Worm (Caenorhabditis elegans) whole organism, mixed stage, embryonic: ENCODE results near the gene ZC239.14.

Source experiments
- M03D4.4 ChIP-seq: sonication (generic microtip); optimal IDR thresholded peaks from 2 replicates; lab custom pipeline; 2017; ENCODE audit warnings: mild to moderate bottlenecking, missing genetic modification characterization, missing compliant biosample characterization
- bed-3 ChIP-seq: fragments of 200-800 bp; sonication (Bioruptor generic); optimal IDR thresholded peaks from 3 replicates; lab custom pipeline; 2018; ENCODE audit warnings: mild to moderate bottlenecking, missing genetic modification characterization, moderate library complexity, missing compliant biosample characterization
- blmp-1 ChIP-seq: fragments of 150-350 bp; optimal IDR thresholded peaks from 2 replicates; lab custom pipeline; 2014; ENCODE audit warnings: missing biosample characterization, missing genetic modification characterization
- ceh-39 ChIP-seq: fragments of 150-350 bp; optimal IDR thresholded peaks from 2 replicates; lab custom pipeline; 2014; ENCODE audit warnings: missing biosample characterization, missing genetic modification characterization
- ceh-43 ChIP-seq: fragments of 200-800 bp; sonication (Bioruptor generic); optimal IDR thresholded peaks from 2 replicates; lab custom pipeline; 2018; ENCODE audit warnings: mild to moderate bottlenecking, missing genetic modification characterization, moderate library complexity, missing compliant biosample characterization
- ceh-83 ChIP-seq: fragments of 200-800 bp; sonication (Bioruptor generic); optimal IDR thresholded peaks from 2 replicates; lab custom pipeline; 2018; ENCODE audit warnings: mild to moderate bottlenecking, missing genetic modification characterization, missing compliant biosample characterization
- ces-1 ChIP-seq: fragments of 150-350 bp; optimal IDR thresholded peaks from 2 replicates; lab custom pipeline; 2014; ENCODE audit warnings: missing biosample characterization, missing genetic modification reagents, missing genetic modification characterization
- drap-1 ChIP-seq: fragments of 200-800 bp; sonication (Bioruptor generic); optimal IDR thresholded peaks from 3 replicates; lab custom pipeline; 2018; ENCODE audit warnings: mild to moderate bottlenecking, missing genetic modification characterization, missing compliant biosample characterization
- elt-1 ChIP-seq: sonication (generic microtip); optimal IDR thresholded peaks from 2 replicates; lab custom pipeline; 2017; ENCODE audit warnings: missing genetic modification characterization, mild to moderate bottlenecking, missing compliant biosample characterization, antibody characterized with exemption, moderate library complexity, borderline replicate concordance; ENCODE audit not compliant: insufficient read depth
- elt-3 ChIP-seq: fragments of 150-350 bp; optimal IDR thresholded peaks from 2 replicates; lab custom pipeline; 2014; ENCODE audit warnings: missing biosample characterization, missing genetic modification characterization
- flh-1 ChIP-seq: fragments of 200-800 bp; sonication (Bioruptor generic); optimal IDR thresholded peaks from 2 replicates; lab custom pipeline; 2018; ENCODE audit warnings: mild to moderate bottlenecking, missing genetic modification characterization, moderate library complexity, missing compliant biosample characterization
- ham-2 ChIP-seq: fragments of 200-800 bp; sonication (Bioruptor generic); optimal IDR thresholded peaks from 2 replicates; lab custom pipeline; 2018; ENCODE audit warnings: mild to moderate bottlenecking, missing genetic modification characterization, missing compliant biosample characterization
- hlh-1 ChIP-seq: fragments of 150-350 bp; optimal IDR thresholded peaks from 2 replicates; lab custom pipeline; 2014; ENCODE audit warnings: missing biosample characterization, missing genetic modification reagents, missing genetic modification characterization
- lin-13 ChIP-seq: fragments of 150-350 bp; optimal IDR thresholded peaks from 2 replicates; lab custom pipeline; 2014; ENCODE audit warnings: missing biosample characterization, missing genetic modification characterization
- lin-32 ChIP-seq: fragments of 200-800 bp; sonication (Bioruptor generic); optimal IDR thresholded peaks from 2 replicates; lab custom pipeline; 2018; ENCODE audit warnings: mild to moderate bottlenecking, missing genetic modification characterization, missing compliant biosample characterization
- lsy-2 ChIP-seq: fragments of 150-350 bp; optimal IDR thresholded peaks from 2 replicates; lab custom pipeline; 2014; ENCODE audit warnings: missing biosample characterization, missing genetic modification characterization
- mab-5 ChIP-seq: fragments of 150-350 bp; optimal IDR thresholded peaks from 2 replicates; lab custom pipeline; 2014; ENCODE audit warnings: missing biosample characterization, missing genetic modification characterization
- mep-1 ChIP-seq: fragments of 150-350 bp; optimal IDR thresholded peaks from 2 replicates; lab custom pipeline; 2017; ENCODE audit warnings: missing biosample characterization, missing genetic modification reagents, missing genetic modification characterization, inconsistent platforms
- mls-2 ChIP-seq: sonication (generic microtip); optimal IDR thresholded peaks from 2 replicates; lab custom pipeline; 2016; ENCODE audit warnings: mild to moderate bottlenecking, missing genetic modification characterization, moderate library complexity, missing compliant biosample characterization
- nhr-12 ChIP-seq: fragments of 150-350 bp; optimal IDR thresholded peaks from 2 replicates; lab custom pipeline; 2014; ENCODE audit warnings: missing biosample characterization, missing genetic modification characterization
- nhr-2 ChIP-seq: fragments of 150-350 bp; optimal IDR thresholded peaks from 2 replicates; lab custom pipeline; 2014; ENCODE audit warnings: missing biosample characterization, missing genetic modification characterization
- nhr-237 ChIP-seq: fragments of 150-350 bp; optimal IDR thresholded peaks from 2 replicates; lab custom pipeline; 2014; ENCODE audit warnings: missing biosample characterization, missing genetic modification characterization
- nhr-28 ChIP-seq: fragments of 150-350 bp; optimal IDR thresholded peaks from 2 replicates; lab custom pipeline; 2014; ENCODE audit warnings: missing biosample characterization, missing genetic modification characterization
- nhr-76 ChIP-seq: sonication (generic microtip); optimal IDR thresholded peaks from 2 replicates; lab custom pipeline; 2017; ENCODE audit warnings: missing biosample characterization, missing genetic modification characterization
- pha-4 ChIP-seq: fragments of 150-350 bp; optimal IDR thresholded peaks from 2 replicates; lab custom pipeline; 2018; ENCODE audit warnings: missing biosample characterization, missing genetic modification reagents, missing genetic modification characterization
- snpc-4 ChIP-seq: fragments of 150-350 bp; optimal IDR thresholded peaks from 2 replicates; lab custom pipeline; 2014; ENCODE audit warnings: missing biosample characterization, missing genetic modification characterization
- sptf-1 ChIP-seq: sonication (generic microtip); optimal IDR thresholded peaks from 2 replicates; lab custom pipeline; 2017; ENCODE audit warnings: mild to moderate bottlenecking, missing genetic modification characterization, moderate library complexity, missing compliant biosample characterization
- tbx-8 ChIP-seq: fragments of 200-800 bp; sonication (Bioruptor generic); optimal IDR thresholded peaks from 2 replicates; lab custom pipeline; 2018; ENCODE audit warnings: mild to moderate bottlenecking, missing genetic modification characterization, moderate library complexity, missing compliant biosample characterization
- unc-39 ChIP-seq: fragments of 150-350 bp; optimal IDR thresholded peaks from 2 replicates; lab custom pipeline; 2014; ENCODE audit warnings: missing biosample characterization, missing genetic modification characterization
- unc-62 ChIP-seq: fragments of 150-350 bp; optimal IDR thresholded peaks from 2 replicates; lab custom pipeline; 2014; ENCODE audit warnings: missing biosample characterization, missing genetic modification reagents, missing genetic modification characterization
- zip-8 ChIP-seq: fragments of 150-350 bp; optimal IDR thresholded peaks from 2 replicates; lab custom pipeline; 2014; ENCODE audit warnings: missing biosample characterization, missing genetic modification characterization

ZC239.14 gene

ce11 chrII:3234725-3235124 lies 12.9 kb upstream of the ZC239.14 start, which contains the start of gene C17F4.8:
C17F4.8 (minus strand) TSS chrII:3234825.
- TF ChIP-seq lin-13 (no peak), blmp-1 (no peak), mls-2 (tag; lab: Kevin White, UChicago) (no peak), hlh-1 (no peak), lin-32 (GFP tag; lab: Kevin White, UChicago) (no peak), ham-2 (GFP tag; lab: Kevin White, UChicago) (no peak), sptf-1 (tag; lab: Kevin White, UChicago) (no peak), nhr-28 (tag; lab: Kevin White, UChicago) (no peak), mab-5 (tag; lab: Kevin White, UChicago) (no peak), unc-62 (GFP tag; lab: Kevin White, UChicago) (no peak), pha-4 (no peak), nhr-12 (tag; lab: Kevin White, UChicago) (no peak), bed-3 (GFP tag; lab: Kevin White, UChicago) (no peak), nhr-76 (tag; lab: Kevin White, UChicago) (no peak), ceh-43 (no peak), elt-3 (tag; lab: Kevin White, UChicago) (no peak)

ce11 chrII:3230422-3230821 lies 8.6 kb upstream of the ZC239.14 start, which contains the start of gene srh-297:
srh-297 (minus strand) TSS chrII:3230522.
- no peak for TF ChIP-seq nhr-237 (tag; lab: Kevin White, UChicago)

ce11 chrII:3225780-3226179 lies 3.9 kb upstream of the ZC239.14 start, which contains the start of gene ZC239.17:
ZC239.17 (minus strand) TSS chrII:3225880.
- TF ChIP-seq elt-3 (tag; lab: Kevin White, UChicago) (no peak), bed-3 (GFP tag; lab: Kevin White, UChicago) (no peak), zip-8 (tag; lab: Kevin White, UChicago) (no peak), mep-1 (tag; lab: Kevin White, UChicago) (no peak), M03D4.4 (tag; lab: Kevin White, UChicago) (no peak), unc-39 (tag; lab: Kevin White, UChicago) (no peak), nhr-28 (tag; lab: Kevin White, UChicago) (no peak), lin-32 (GFP tag; lab: Kevin White, UChicago) (no peak), hlh-1 (no peak), ces-1 (GFP tag; lab: Kevin White, UChicago) (no peak), snpc-4 (tag; lab: Kevin White, UChicago) (no peak), nhr-2 (tag; lab: Kevin White, UChicago) (no peak), ceh-39 (no peak), tbx-8 (GFP tag; lab: Kevin White, UChicago) (no peak)

- TF ChIP-seq mls-2 (tag; lab: Kevin White, UChicago) (no peak), lsy-2 (tag; lab: Kevin White, UChicago) (no peak), blmp-1 (no peak), ham-2 (GFP tag; lab: Kevin White, UChicago) (no peak), unc-62 (GFP tag; lab: Kevin White, UChicago) (no peak), lin-32 (GFP tag; lab: Kevin White, UChicago) (no peak), sptf-1 (tag; lab: Kevin White, UChicago) (no peak), nhr-237 (tag; lab: Kevin White, UChicago) (no peak), elt-1 (tag; lab: Kevin White, UChicago) (no peak), tbx-8 (GFP tag; lab: Kevin White, UChicago) (no peak), nhr-12 (tag; lab: Kevin White, UChicago) (no peak), hlh-1 (no peak), zip-8 (tag; lab: Kevin White, UChicago) (no peak), ces-1 (GFP tag; lab: Kevin White, UChicago) (no peak), drap-1 (GFP tag; lab: Kevin White, UChicago) (no peak)
These were observed 3.4 kb upstream of the ZC239.14 start, which contains the start of gene ZC239.16 for ce11 chrII:3225200-3225599. ZC239.16 (minus strand) TSS chrII:3225319.

DNA sequence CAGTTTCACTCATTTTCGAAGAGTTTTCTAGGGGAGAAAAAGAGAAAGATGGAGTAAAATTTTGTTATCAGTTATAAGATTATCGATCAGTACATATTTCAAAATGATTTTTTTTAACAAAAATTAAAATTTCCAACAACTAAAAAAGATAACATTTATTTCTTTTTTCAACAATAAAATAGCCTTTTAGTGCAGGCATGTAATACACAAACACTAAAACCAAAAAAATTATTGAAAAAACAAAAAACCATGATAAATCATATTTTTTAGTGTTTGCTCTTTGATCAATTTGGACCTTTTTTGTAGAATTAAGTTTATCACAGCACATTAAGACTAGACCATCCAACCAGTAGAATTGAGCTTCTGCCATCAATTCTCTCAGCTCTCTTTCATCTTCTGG lies 2.8 kb upstream of the ZC239.14 start, which contains the start of gene ZC239.15:
ZC239.15 (minus strand) TSS at position 101 of the 400 bp plus-strand sequence.
- TF ChIP-seq lin-13, result no peak
- no peak for TF ChIP-seq ceh-83 (GFP tag; lab: Kevin White, UChicago)
- TF ChIP-seq pha-4, result no peak
- no peak for TF ChIP-seq snpc-4 (tag; lab: Kevin White, UChicago)
- TF ChIP-seq tbx-8 (GFP tag; lab: Kevin White, UChicago), result no peak
- no peak for TF ChIP-seq flh-1 (GFP tag; lab: Kevin White, UChicago)
- no peak for TF ChIP-seq mab-5 (tag; lab: Kevin White, UChicago)
- TF ChIP-seq mls-2 (tag; lab: Kevin White, UChicago), result no peak
- no peak for TF ChIP-seq elt-3 (tag; lab: Kevin White, UChicago)
- TF ChIP-seq lin-32 (GFP tag; lab: Kevin White, UChicago), result no peak
